Fruit fly (Drosophila melanogaster): ENCODE measurements around the gene CkIIalpha-i1.

Gene CkIIalpha-i1

dm6 chr3L:15768947-15769389, 47.8 kb upstream of the CkIIalpha-i1 start (continued):
- no peak for TF ChIP-seq schlank (tag; optimal IDR thresholded peaks at IDR 0.05)
- TF ChIP-seq ken (GFP tag; IDR thresholded peaks at IDR 0.05): no peak; the same call in 2 of the 3 replicates
- 0 out of 3 replicates have a peak, but pooled peaks have one; percentile 26 for TF ChIP-seq Aef1 (GFP tag; IDR thresholded peaks at IDR 0.05)
- TF ChIP-seq Doc3 (GFP tag; IDR thresholded peaks at IDR 0.05; ENCODE audit: partially characterized antibody): no peak
- peak; percentile 47 for TF ChIP-seq CG10431 (GFP tag; optimal IDR thresholded peaks at IDR 0.05)
- peak; percentile 57; the same call in 1 of the 2 replicates for TF ChIP-seq stc (GFP tag; IDR thresholded peaks at IDR 0.05)
- no peak for TF ChIP-seq Ets97D (GFP tag; optimal IDR thresholded peaks at IDR 0.05)
- no peak for TF ChIP-seq gro (GFP tag; optimal IDR thresholded peaks at IDR 0.05)
- TF ChIP-seq onecut (GFP tag; IDR thresholded peaks at IDR 0.05): peak; percentile 33
- no peak for TF ChIP-seq Atf3 (GFP tag; optimal IDR thresholded peaks at IDR 0.05)
- no peak for TF ChIP-seq CG7963 (GFP tag; IDR thresholded peaks at IDR 0.05; ENCODE audit: partially characterized antibody)
- peak; percentile 60 for TF ChIP-seq unpg (GFP tag; optimal IDR thresholded peaks at IDR 0.05)
- peak; percentile 47 for TF ChIP-seq ac (GFP tag; optimal IDR thresholded peaks at IDR 0.05)
- TF ChIP-seq CG13894 (tag; optimal IDR thresholded peaks at IDR 0.05): no peak
- TF ChIP-seq slou (GFP tag; optimal IDR thresholded peaks at IDR 0.05): no peak
- peak; percentile 77 for TF ChIP-seq CG6254 (GFP tag; optimal IDR thresholded peaks at IDR 0.05)
- TF ChIP-seq CG10462 (GFP tag; optimal IDR thresholded peaks at IDR 0.05): peak; percentile 32
- TF ChIP-seq Oli (tag; optimal IDR thresholded peaks at IDR 0.05): peak; percentile 75
- TF ChIP-seq CG12942 (GFP tag; optimal IDR thresholded peaks at IDR 0.05): peak; percentile 29
- TF ChIP-seq crp (GFP tag; optimal IDR thresholded peaks at IDR 0.05): no peak
- TF ChIP-seq H15 (GFP tag; IDR thresholded peaks at IDR 0.05): no peak
- TF ChIP-seq otp (GFP tag; IDR thresholded peaks at IDR 0.05): peak; percentile 65; the same call in 1 of the 3 replicates
- no peak for TF ChIP-seq CG10565 (GFP tag; optimal IDR thresholded peaks at IDR 0.05)
- no peak for TF ChIP-seq CG9876 (GFP tag; optimal IDR thresholded peaks at IDR 0.05)
- TF ChIP-seq CG3065 (GFP tag; optimal IDR thresholded peaks at IDR 0.05): peak; percentile 7
- no peak for TF ChIP-seq sc (optimal IDR thresholded peaks at IDR 0.05)
- peak; percentile 70 for TF ChIP-seq sc (GFP tag; optimal IDR thresholded peaks at IDR 0.05)
- no peak for TF ChIP-seq Bdp1 (GFP tag; optimal IDR thresholded peaks at IDR 0.05)
- no peak for TF ChIP-seq CG12744 (GFP tag; optimal IDR thresholded peaks at IDR 0.05)
- no peak for TF ChIP-seq CG12236 (GFP tag; optimal IDR thresholded peaks at IDR 0.05)
- TF ChIP-seq Dip3 (GFP tag; optimal IDR thresholded peaks at IDR 0.05): no peak
- TF ChIP-seq row (GFP tag; IDR thresholded peaks at IDR 0.05): peak; percentile 62
- no peak for TF ChIP-seq Hey (tag; optimal IDR thresholded peaks at IDR 0.05)
- no peak for TF ChIP-seq pho (GFP tag; optimal IDR thresholded peaks at IDR 0.05)
- peak; percentile 74 for TF ChIP-seq CG33557 (GFP tag; optimal IDR thresholded peaks at IDR 0.05)
- no peak for TF ChIP-seq HLH4C (GFP tag; IDR thresholded peaks at IDR 0.05; ENCODE audit: partially characterized antibody)
- no peak for TF ChIP-seq org-1 (GFP tag; optimal IDR thresholded peaks at IDR 0.05)
- TF ChIP-seq fd96Cb (tag; optimal IDR thresholded peaks at IDR 0.05): peak; percentile 79
- no peak for TF ChIP-seq CG14050 (GFP tag; IDR thresholded peaks at IDR 0.05)
- TF ChIP-seq pb (GFP tag; optimal IDR thresholded peaks at IDR 0.05): no peak
- TF ChIP-seq CG12769 (tag; optimal IDR thresholded peaks at IDR 0.05): no peak
- no peak for TF ChIP-seq CG6175 (GFP tag; IDR thresholded peaks at IDR 0.05)
- TF ChIP-seq CG7745 (tag; optimal IDR thresholded peaks at IDR 0.05): no peak
- peak; percentile 15; the same call in 1 of the 3 replicates for TF ChIP-seq so (GFP tag; IDR thresholded peaks at IDR 0.05)
- no peak for TF ChIP-seq crc (GFP tag; optimal IDR thresholded peaks at IDR 0.05)
- peak; percentile 21 for TF ChIP-seq cwo (GFP tag; optimal IDR thresholded peaks at IDR 0.05)
- TF ChIP-seq CG17912 (GFP tag; optimal IDR thresholded peaks at IDR 0.05): no peak
- TF ChIP-seq ftz-f1 (GFP tag; optimal IDR thresholded peaks at IDR 0.05): no peak
- TF ChIP-seq disco-r (GFP tag; optimal IDR thresholded peaks at IDR 0.05): no peak
- no peak for TF ChIP-seq Dref (GFP tag; IDR thresholded peaks at IDR 0.05)
- TF ChIP-seq Rx (GFP tag; IDR thresholded peaks at IDR 0.05): no peak
- TF ChIP-seq vvl (GFP tag; IDR thresholded peaks at IDR 0.05): peak; percentile 69
